Worm (Caenorhabditis elegans): Measurements from ENCODE around the gene mrps-18A.

ce11 chrIII:8331779-8332178 lies at the start of gene mrps-18A, which contains the start of gene ZC262.2:
- TF ChIP-seq T22C8.4 (GFP tag; IDR thresholded peaks at IDR 0.05) (no peak), flt-1 (GFP tag; IDR thresholded peaks at IDR 0.05) (no peak), cog-1 (tag; optimal IDR thresholded peaks at IDR 0.05) (no peak), tab-1 (GFP tag; IDR thresholded peaks at IDR 0.05) (no peak)

Measured in whole organism, midembryonic.